Worm (Caenorhabditis elegans) whole organism, midembryonic: ENCODE data around the gene F53A3.7.

Experiments
- T22C8.4 ChIP-seq: fragments of 200-800 bp; sonication (Bioruptor generic); IDR thresholded peaks from 2 replicates; pipeline ENCODE4 v1.3.6; 2022; ENCODE audit warnings: missing genetic modification characterization, missing compliant biosample characterization
- cog-1 ChIP-seq: sonication (generic microtip); optimal IDR thresholded peaks from 2 replicates; lab custom pipeline; 2016; ENCODE audit warnings: missing genetic modification characterization, missing compliant biosample characterization
- flt-1 ChIP-seq: fragments of 200-800 bp; sonication (Bioruptor generic); IDR thresholded peaks from 2 replicates; pipeline ENCODE4 v1.3.6; 2022; ENCODE audit warnings: missing genetic modification characterization, missing compliant biosample characterization
- klf-2 ChIP-seq: fragments of 200-800 bp; sonication (Bioruptor generic); conservative IDR thresholded peaks from 2 replicates; pipeline ENCODE4 v1.3.6; 2022; ENCODE audit warnings: missing genetic modification reagents, missing genetic modification characterization, missing compliant biosample characterization
- med-1 ChIP-seq: sonication (generic microtip); optimal IDR thresholded peaks from 2 replicates; lab custom pipeline; 2017; ENCODE audit warnings: missing genetic modification characterization, mild to moderate bottlenecking, missing compliant biosample characterization, antibody characterized with exemption, missing genetic modification reagents; ENCODE audit not compliant: insufficient read depth
- ref-1 ChIP-seq: fragments of 200-800 bp; sonication (Bioruptor generic); conservative IDR thresholded peaks from 2 replicates; pipeline ENCODE4 v1.3.6; 2022; ENCODE audit warnings: missing genetic modification reagents, missing genetic modification characterization, missing compliant biosample characterization
- tab-1 ChIP-seq: fragments of 200-800 bp; sonication (Bioruptor generic); IDR thresholded peaks from 2 replicates; pipeline ENCODE4 v1.3.6; 2022; ENCODE audit warnings: missing genetic modification characterization, missing compliant biosample characterization
- ztf-23 ChIP-seq: fragments of 200-800 bp; sonication (Bioruptor generic); IDR thresholded peaks from 2 replicates; pipeline ENCODE4 v1.3.6; 2022; ENCODE audit warnings: missing genetic modification reagents, missing genetic modification characterization, missing compliant biosample characterization
- ztf-29 ChIP-seq: fragments of 200-800 bp; sonication (Bioruptor generic); IDR thresholded peaks from 2 replicates; pipeline ENCODE4 v1.3.6; 2022; ENCODE audit warnings: missing genetic modification reagents, missing genetic modification characterization, missing compliant biosample characterization

Gene F53A3.7

ce11 chrIII:1934141-1934540 is 17.2 kb upstream of the F53A3.7 start:
- TF ChIP-seq flt-1 (no peak), ref-1 (GFP tag; lab: Robert Waterston, UW) (no peak), ztf-23 (GFP tag; lab: Robert Waterston, UW) (no peak), tab-1 (no peak), klf-2 (GFP tag; lab: Robert Waterston, UW) (no peak), T22C8.4 (GFP tag; lab: Robert Waterston, UW) (no peak), cog-1 (tag; lab: Kevin White, UChicago) (no peak), med-1 (GFP tag; lab: Kevin White, UChicago) (no peak), ztf-29 (GFP tag; lab: Robert Waterston, UW) (no peak)

ce11 chrIII:1937879-1938438 is 13.4 kb upstream of the F53A3.7 start:
- TF ChIP-seq ztf-29 (GFP tag; lab: Robert Waterston, UW): no peak
- TF ChIP-seq T22C8.4 (GFP tag; lab: Robert Waterston, UW): no peak
- no peak for TF ChIP-seq klf-2 (GFP tag; lab: Robert Waterston, UW)
- no peak for TF ChIP-seq cog-1 (tag; lab: Kevin White, UChicago)
- TF ChIP-seq tab-1: no peak
- TF ChIP-seq med-1 (GFP tag; lab: Kevin White, UChicago): no peak
- no peak for TF ChIP-seq flt-1
- TF ChIP-seq ref-1 (GFP tag; lab: Robert Waterston, UW): no peak
- no peak for TF ChIP-seq ztf-23 (GFP tag; lab: Robert Waterston, UW)

DNA sequence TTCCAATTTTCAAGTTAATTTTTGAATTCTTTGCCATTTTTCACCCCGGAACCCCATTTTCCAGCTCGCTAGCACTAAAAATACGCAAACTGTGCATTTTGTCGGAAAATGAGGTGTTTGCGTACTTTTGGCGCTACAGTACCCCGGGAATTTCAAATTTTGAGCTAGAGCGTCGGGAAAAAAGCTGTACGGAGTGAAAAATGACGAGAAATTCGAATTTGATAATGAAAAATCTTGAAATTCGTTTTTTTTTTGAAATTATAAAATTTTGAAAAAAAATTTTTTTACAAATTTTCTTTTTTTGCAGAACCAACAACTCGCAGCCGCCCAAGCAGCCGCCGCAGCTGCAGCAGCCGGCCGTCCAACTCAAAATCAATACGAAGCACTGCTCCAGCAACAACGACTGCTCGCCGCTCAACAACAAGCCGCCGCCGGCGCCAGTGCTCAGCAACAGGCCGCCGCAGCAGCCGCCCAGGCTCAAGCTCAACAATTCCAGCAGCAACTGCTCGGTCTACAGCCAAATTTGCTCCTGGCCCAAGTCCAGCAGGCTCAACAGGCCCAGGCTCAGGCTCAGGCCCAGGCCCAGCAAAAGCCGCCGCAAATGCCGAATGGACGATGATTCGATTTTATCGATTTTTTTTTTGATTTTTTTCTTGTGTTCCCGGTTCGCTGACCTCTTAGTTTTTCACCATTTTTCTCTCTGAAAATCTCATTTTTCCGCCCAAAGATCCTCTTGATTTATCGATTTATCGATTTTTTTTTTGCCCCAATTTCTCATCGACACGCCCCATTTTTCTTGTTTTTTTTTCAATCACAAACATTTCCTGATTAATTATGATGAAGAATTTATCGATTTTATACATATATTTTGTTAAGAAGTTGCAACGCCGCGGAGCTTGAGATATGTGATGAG is 12.4 kb upstream of the F53A3.7 start:
- TF ChIP-seq ztf-29 (GFP tag; lab: Robert Waterston, UW) (no peak), ref-1 (GFP tag; lab: Robert Waterston, UW) (no peak), T22C8.4 (GFP tag; lab: Robert Waterston, UW) (peak; percentile 87)

DNA sequence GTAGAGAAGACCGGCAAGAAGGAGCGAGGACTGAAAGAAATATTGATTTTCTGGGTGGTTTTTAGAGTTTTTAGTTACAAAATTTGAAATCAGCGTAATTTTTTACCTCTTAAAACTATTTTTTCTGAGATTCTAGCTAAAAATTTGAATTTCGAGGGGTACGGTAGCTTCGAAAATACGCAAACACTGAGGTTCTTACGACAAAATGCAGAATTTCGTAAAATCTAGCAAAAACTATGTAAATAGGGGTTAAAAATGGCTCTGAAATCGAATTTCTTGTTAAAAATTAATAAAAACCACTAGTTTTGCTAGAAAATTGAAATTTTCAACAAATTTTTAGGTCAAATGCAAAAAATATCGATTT is 11.7 kb upstream of the F53A3.7 start:
- TF ChIP-seq ztf-23 (GFP tag; lab: Robert Waterston, UW) (no peak), T22C8.4 (GFP tag; lab: Robert Waterston, UW) (no peak)

DNA sequence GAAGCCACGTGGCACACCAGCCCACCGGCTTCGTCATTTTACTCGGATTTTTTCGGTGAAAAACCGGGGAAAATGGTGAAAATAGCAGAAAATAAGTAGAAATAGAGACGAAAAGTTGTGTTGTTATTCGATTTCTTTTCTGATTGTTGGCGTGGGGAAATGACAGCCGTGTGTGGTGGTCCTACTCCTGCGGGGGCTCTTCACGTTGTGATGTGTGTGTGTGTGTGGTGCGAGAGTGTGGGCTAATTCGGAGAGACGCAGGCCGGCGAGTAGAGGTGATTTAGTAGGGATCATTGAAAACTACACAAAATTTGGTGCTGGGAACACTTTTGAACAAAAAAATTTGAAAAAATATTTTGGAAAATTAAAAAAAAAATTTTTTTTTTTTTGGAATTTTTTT is 7.8 kb upstream of the F53A3.7 start, which contains the start of gene F53A3.1:
TSS of gene F53A3.1 (minus strand) at position 150 of the 400 bp plus-strand sequence.
- TF ChIP-seq flt-1 (no peak), ztf-23 (GFP tag; lab: Robert Waterston, UW) (no peak), ref-1 (GFP tag; lab: Robert Waterston, UW) (no peak), klf-2 (GFP tag; lab: Robert Waterston, UW) (no peak), ztf-29 (GFP tag; lab: Robert Waterston, UW) (no peak), T22C8.4 (GFP tag; lab: Robert Waterston, UW) (no peak), cog-1 (tag; lab: Kevin White, UChicago) (no peak), med-1 (GFP tag; lab: Kevin White, UChicago) (no peak), tab-1 (no peak)

ce11 chrIII:1947851-1948250 is 3.5 kb upstream of the F53A3.7 start:
- no peak for TF ChIP-seq tab-1
- TF ChIP-seq T22C8.4 (GFP tag; lab: Robert Waterston, UW): no peak
- no peak for TF ChIP-seq cog-1 (tag; lab: Kevin White, UChicago)
- no peak for TF ChIP-seq ztf-29 (GFP tag; lab: Robert Waterston, UW)
- TF ChIP-seq klf-2 (GFP tag; lab: Robert Waterston, UW): no peak
- no peak for TF ChIP-seq flt-1
- TF ChIP-seq med-1 (GFP tag; lab: Kevin White, UChicago): no peak
- TF ChIP-seq ref-1 (GFP tag; lab: Robert Waterston, UW): no peak
- no peak for TF ChIP-seq ztf-23 (GFP tag; lab: Robert Waterston, UW)

DNA sequence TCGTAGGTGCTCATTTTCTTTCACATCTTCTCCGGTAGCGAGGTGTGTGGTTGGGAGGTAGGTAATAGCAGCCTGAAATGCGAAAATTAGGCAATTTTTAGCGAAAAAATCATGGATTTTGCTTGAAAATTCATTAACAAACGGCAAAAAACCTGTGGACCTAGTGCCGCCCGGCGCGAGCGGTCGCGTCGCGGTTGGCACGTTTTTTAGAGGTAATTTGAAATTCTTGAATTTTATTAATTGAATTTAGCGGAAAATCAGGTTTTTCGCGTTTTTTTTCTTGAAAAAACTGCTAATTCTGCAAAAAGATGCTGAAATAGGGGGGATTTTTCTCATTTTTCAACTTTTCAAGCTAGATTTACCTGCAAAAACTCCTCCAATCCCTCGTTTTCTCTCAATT is 2.0 kb upstream of the F53A3.7 start:
- no peak for TF ChIP-seq med-1 (GFP tag; lab: Kevin White, UChicago)
- TF ChIP-seq ref-1 (GFP tag; lab: Robert Waterston, UW): no peak
- no peak for TF ChIP-seq flt-1
- no peak for TF ChIP-seq tab-1
- no peak for TF ChIP-seq klf-2 (GFP tag; lab: Robert Waterston, UW)
- TF ChIP-seq T22C8.4 (GFP tag; lab: Robert Waterston, UW): no peak
- TF ChIP-seq ztf-23 (GFP tag; lab: Robert Waterston, UW): no peak
- no peak for TF ChIP-seq cog-1 (tag; lab: Kevin White, UChicago)
- TF ChIP-seq ztf-29 (GFP tag; lab: Robert Waterston, UW): no peak

DNA sequence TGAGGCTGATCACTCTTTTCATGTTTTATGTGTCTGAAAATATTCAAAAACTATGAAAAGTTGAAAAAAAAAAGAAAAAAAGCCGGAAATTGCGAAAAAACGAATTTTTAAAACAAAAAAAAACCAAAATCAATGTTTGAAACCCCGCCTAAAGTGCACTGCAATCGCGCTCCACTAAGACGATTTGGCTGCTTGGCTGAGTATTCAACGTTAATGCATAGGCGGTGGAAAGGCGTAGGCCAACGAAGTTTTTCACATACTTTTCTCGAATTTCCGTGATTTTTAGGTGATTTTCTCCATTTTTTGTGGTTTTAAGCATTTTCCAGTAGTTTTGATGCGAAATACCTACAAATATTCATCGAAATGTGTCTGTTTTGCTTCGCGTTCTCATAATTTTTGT is 1.1 kb upstream of the F53A3.7 start, which contains the start of the genes polh-1 and rps-22:
TSS of gene polh-1 (minus strand) at position 34 of the 400 bp plus-strand sequence.
TSS of gene rps-22 (plus strand) at position 300 of the 400 bp plus-strand sequence.
- TF ChIP-seq T22C8.4 (GFP tag; lab: Robert Waterston, UW) (no peak), cog-1 (tag; lab: Kevin White, UChicago) (peak; percentile 72), tab-1 (no peak), ztf-23 (GFP tag; lab: Robert Waterston, UW) (peak; percentile 50), flt-1 (peak; percentile 65; the same call in 1 of the 2 replicates), ztf-29 (GFP tag; lab: Robert Waterston, UW) (no peak)

DNA sequence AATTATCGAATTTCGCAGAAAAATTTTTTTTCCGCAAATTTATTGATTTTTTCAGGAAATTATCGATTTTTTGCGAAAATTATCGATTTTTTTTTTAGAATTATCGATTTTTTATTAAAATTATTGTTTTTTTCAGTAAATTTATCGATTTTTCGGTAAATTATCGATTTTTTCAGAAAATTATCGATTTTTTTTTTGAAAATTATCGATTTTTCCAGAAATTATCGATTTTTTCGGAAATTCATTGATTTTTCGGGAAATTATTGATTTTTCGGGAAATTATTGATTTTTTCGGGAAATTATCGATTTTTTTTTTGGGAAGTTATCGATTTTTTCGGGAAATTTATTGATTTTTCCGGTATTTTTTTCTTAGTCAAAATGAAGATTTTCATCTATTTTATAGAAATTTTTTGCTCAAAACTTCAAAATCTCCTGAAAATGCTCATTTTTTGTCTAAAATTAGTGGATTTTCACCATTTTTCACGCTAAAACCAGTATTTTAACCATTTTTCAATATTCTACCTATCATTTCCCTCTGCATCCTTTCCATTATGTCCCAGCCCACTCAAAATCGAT is 4.3 kb downstream of the F53A3.7 start:
- TF ChIP-seq klf-2 (GFP tag; lab: Robert Waterston, UW): no peak
- TF ChIP-seq T22C8.4 (GFP tag; lab: Robert Waterston, UW): peak; percentile 98
- no peak for TF ChIP-seq ref-1 (GFP tag; lab: Robert Waterston, UW)
- TF ChIP-seq flt-1: no peak
